Worm (Caenorhabditis elegans) whole organism, L1 larva: ENCODE data around the gene srx-34.

Source experiments
- aha-1 ChIP-seq: fragments of 150-350 bp; optimal IDR thresholded peaks from 2 replicates; lab custom pipeline; 2014; ENCODE audit warnings: missing biosample characterization, missing genetic modification characterization
- alr-1 ChIP-seq: fragments of 200-800 bp; sonication (Bioruptor generic); optimal IDR thresholded peaks from 2 replicates; lab custom pipeline; 2018; ENCODE audit warnings: borderline replicate concordance, mild to moderate bottlenecking, missing genetic modification characterization, missing compliant biosample characterization
- blmp-1 ChIP-seq: fragments of 150-350 bp; optimal IDR thresholded peaks from 2 replicates; lab custom pipeline; 2014; ENCODE audit warnings: missing biosample characterization, missing genetic modification characterization
- ceh-82 ChIP-seq, 3 experiments: fragments of 150-350 bp in 1 of 3; sonication (generic microtip) in 2 of 3; optimal IDR thresholded peaks; 2 replicates each; lab custom pipeline; 2014 to 2017; ENCODE audit warnings: missing biosample characterization in 3 of 3, missing genetic modification characterization in 3 of 3
- ceh-90 ChIP-seq: sonication (generic microtip); optimal IDR thresholded peaks from 2 replicates; lab custom pipeline; 2016; ENCODE audit warnings: missing genetic modification characterization, missing compliant biosample characterization
- dsc-1 ChIP-seq: sonication (generic microtip); optimal IDR thresholded peaks from 2 replicates; lab custom pipeline; 2016; ENCODE audit warnings: mild to moderate bottlenecking, missing genetic modification characterization, missing compliant biosample characterization
- efl-1 ChIP-seq, 4 experiments: fragments of 150-350 bp; optimal IDR thresholded peaks in 3 of 4; peaks in 1 of 4; 1 replicate in 1 of 4; 2 replicates in 3 of 4; lab custom pipeline; 2014; ENCODE audit warnings: missing biosample characterization in 2 of 4, missing genetic modification characterization in 2 of 4, missing genetic modification reagents in 2 of 4
- efl-3 ChIP-seq: fragments of 200-800 bp; sonication (Bioruptor generic); optimal IDR thresholded peaks from 2 replicates; lab custom pipeline; 2018; ENCODE audit warnings: mild to moderate bottlenecking, missing genetic modification characterization, missing compliant biosample characterization
- elt-2 ChIP-seq: sonication (generic microtip); optimal IDR thresholded peaks from 2 replicates; lab custom pipeline; 2016; ENCODE audit warnings: missing genetic modification characterization, mild to moderate bottlenecking, inconsistent platforms, missing compliant biosample characterization, missing genetic modification reagents
- elt-3 ChIP-seq, 6 experiments: fragments of 150-350 bp in 1 of 6; sonication (generic microtip); optimal IDR thresholded peaks; 2 replicates each; lab custom pipeline; 2017 to 2018; ENCODE audit warnings: missing biosample characterization in 6 of 6, missing genetic modification characterization in 6 of 6, inconsistent platforms in 1 of 6
- fkh-10 ChIP-seq: sonication (generic microtip); optimal IDR thresholded peaks from 2 replicates; lab custom pipeline; 2017; ENCODE audit warnings: missing biosample characterization, missing genetic modification reagents, missing genetic modification characterization
- fkh-4 ChIP-seq: sonication (generic microtip); optimal IDR thresholded peaks from 2 replicates; lab custom pipeline; 2016; ENCODE audit warnings: missing compliant biosample characterization, missing genetic modification characterization, borderline replicate concordance
- fkh-8 ChIP-seq: sonication (generic microtip); optimal IDR thresholded peaks from 2 replicates; lab custom pipeline; 2016; ENCODE audit warnings: mild to moderate bottlenecking, missing genetic modification characterization, missing compliant biosample characterization
- isw-1 ChIP-seq: fragments of 200-800 bp; sonication (Bioruptor generic); IDR thresholded peaks from 2 replicates; pipeline ENCODE4 v1.3.6; 2022; ENCODE audit warnings: missing genetic modification characterization, missing compliant biosample characterization
- lin-13 ChIP-seq: fragments of 150-350 bp; optimal IDR thresholded peaks from 2 replicates; lab custom pipeline; 2014; ENCODE audit warnings: missing biosample characterization, missing genetic modification reagents, missing genetic modification characterization
- lin-14 ChIP-seq: fragments of 200-800 bp; sonication (Bioruptor generic); optimal IDR thresholded peaks from 2 replicates; lab custom pipeline; 2018; ENCODE audit warnings: mild to moderate bottlenecking, missing genetic modification characterization, moderate library complexity, missing compliant biosample characterization
- lin-15B ChIP-seq: fragments of 150-350 bp; sonication (generic microtip); optimal IDR thresholded peaks from 3 replicates; lab custom pipeline; 2014; ENCODE audit warnings: missing biosample characterization, missing genetic modification characterization
- lsy-2 ChIP-seq, 2 experiments: fragments of 150-350 bp; optimal IDR thresholded peaks; 2 replicates each; lab custom pipeline; 2014; ENCODE audit warnings: missing biosample characterization in 2 of 2, missing genetic modification characterization in 2 of 2
- mab-9 ChIP-seq: fragments of 200-800 bp; sonication (Bioruptor generic); IDR thresholded peaks from 2 replicates; pipeline ENCODE4 v1.3.6; 2022; ENCODE audit warnings: missing genetic modification reagents, missing genetic modification characterization, missing compliant biosample characterization
- mdl-1 ChIP-seq, 2 experiments: fragments of 150-350 bp; optimal IDR thresholded peaks; 2 replicates each; lab custom pipeline; 2014 to 2017; ENCODE audit warnings: missing biosample characterization in 2 of 2, missing genetic modification characterization in 2 of 2, inconsistent platforms in 1 of 2
- nhr-20 ChIP-seq: sonication (generic microtip); optimal IDR thresholded peaks from 2 replicates; lab custom pipeline; 2016; ENCODE audit warnings: mild to moderate bottlenecking, missing genetic modification characterization, missing compliant biosample characterization
- nhr-237 ChIP-seq: fragments of 150-350 bp; optimal IDR thresholded peaks from 2 replicates; lab custom pipeline; 2014; ENCODE audit warnings: missing biosample characterization, missing genetic modification characterization
- nhr-77 ChIP-seq: fragments of 150-350 bp; optimal IDR thresholded peaks from 2 replicates; lab custom pipeline; 2014; ENCODE audit warnings: missing biosample characterization, missing genetic modification characterization
- nhr-85 ChIP-seq: sonication (generic microtip); peaks from one replicate; lab custom pipeline; 2016; ENCODE audit warnings: missing genetic modification characterization, inconsistent platforms, missing compliant biosample characterization
- skn-1 ChIP-seq: fragments of 150-350 bp; optimal IDR thresholded peaks from 2 replicates; lab custom pipeline; 2014; ENCODE audit warnings: missing biosample characterization, missing genetic modification characterization
- snpc-4 ChIP-seq: fragments of 150-350 bp; optimal IDR thresholded peaks from 2 replicates; lab custom pipeline; 2014; ENCODE audit warnings: missing biosample characterization, missing genetic modification characterization
- snu-23 ChIP-seq: sonication (generic microtip); optimal IDR thresholded peaks from 2 replicates; lab custom pipeline; 2016; ENCODE audit warnings: missing genetic modification characterization, missing compliant biosample characterization
- sptf-1 ChIP-seq: fragments of 150-350 bp; optimal IDR thresholded peaks from 2 replicates; lab custom pipeline; 2014; ENCODE audit warnings: missing biosample characterization, missing genetic modification characterization
- tlp-1 ChIP-seq: fragments of 150-350 bp; optimal IDR thresholded peaks from 2 replicates; lab custom pipeline; 2014; ENCODE audit warnings: missing biosample characterization, missing genetic modification characterization
- unc-30 ChIP-seq: sonication (generic microtip); optimal IDR thresholded peaks from 2 replicates; lab custom pipeline; 2017; ENCODE audit warnings: missing biosample characterization, missing genetic modification characterization
- unc-98 ChIP-seq: fragments of 200-800 bp; sonication (Bioruptor generic); IDR thresholded peaks from 2 replicates; pipeline ENCODE4 v1.3.6; 2022; ENCODE audit warnings: missing genetic modification characterization, missing compliant biosample characterization
- zag-1 ChIP-seq: fragments of 150-350 bp; optimal IDR thresholded peaks from 2 replicates; lab custom pipeline; 2014; ENCODE audit warnings: missing biosample characterization, missing genetic modification characterization

The srx-34 gene

DNA sequence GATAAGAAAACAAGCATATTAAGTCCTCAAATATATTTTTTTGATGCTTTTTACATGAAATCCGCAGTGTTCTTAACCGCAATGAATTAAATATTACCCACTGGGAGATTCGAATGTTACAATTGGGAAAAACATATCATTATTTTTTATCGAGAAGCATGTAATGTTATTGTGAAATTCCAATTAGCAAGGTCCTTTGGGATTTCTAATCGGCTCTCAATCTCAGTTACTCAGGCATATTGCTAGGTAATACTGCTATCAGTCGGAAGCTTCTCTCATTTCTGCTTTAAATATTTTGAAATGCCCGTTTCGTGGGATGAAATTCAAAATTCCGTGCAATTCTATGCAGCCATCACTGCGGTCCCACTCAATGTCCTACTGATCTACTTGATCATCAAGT is 39.3 kb upstream of the srx-34 start, which contains the start of gene str-204:
str-204 (plus strand) TSS at position 301 of the 400 bp plus-strand sequence.
- TF ChIP-seq lin-15B (tag; lab: Kevin White, UChicago) (no peak), tlp-1 (tag; lab: Kevin White, UChicago) (no peak), zag-1 (no peak), dsc-1 (tag; lab: Kevin White, UChicago) (no peak), nhr-85 (no peak), sptf-1 (tag; lab: Kevin White, UChicago) (no peak), lin-14 (GFP tag; lab: Kevin White, UChicago) (no peak), aha-1 (no peak), unc-98 (GFP tag; lab: Robert Waterston, UW) (no peak), skn-1 (tag; lab: Kevin White, UChicago) (no peak), ceh-90 (tag; lab: Kevin White, UChicago) (no peak), fkh-8 (no peak), fkh-4 (tag; lab: Kevin White, UChicago) (no peak), fkh-10 (GFP tag; lab: Kevin White, UChicago) (no peak)
- TF ChIP-seq, all 84 proteins: peak for 0

- TF ChIP-seq lin-14 (GFP tag; lab: Kevin White, UChicago) (peak; percentile 41), nhr-20 (peak; percentile 20), snu-23 (GFP tag; lab: Kevin White, UChicago) (peak; percentile 5), alr-1 (tag; lab: Kevin White, UChicago) (no peak), elt-3 (tag; optimal IDR thresholded peaks at IDR 0.05; lab: Kevin White, UChicago) (peak in 3 of 6 experiments; percentile 17 to 42 (median 41)), lsy-2 (tag; optimal IDR thresholded peaks at IDR 0.05; lab: Kevin White, UChicago) (no peak), elt-2 (peak; percentile 62)
These were observed 37.0 kb upstream of the srx-34 start, which contains the start of gene ugt-39 for ce11 chrV:7157089-7157488. ugt-39 (plus strand) TSS chrV:7157142.

DNA sequence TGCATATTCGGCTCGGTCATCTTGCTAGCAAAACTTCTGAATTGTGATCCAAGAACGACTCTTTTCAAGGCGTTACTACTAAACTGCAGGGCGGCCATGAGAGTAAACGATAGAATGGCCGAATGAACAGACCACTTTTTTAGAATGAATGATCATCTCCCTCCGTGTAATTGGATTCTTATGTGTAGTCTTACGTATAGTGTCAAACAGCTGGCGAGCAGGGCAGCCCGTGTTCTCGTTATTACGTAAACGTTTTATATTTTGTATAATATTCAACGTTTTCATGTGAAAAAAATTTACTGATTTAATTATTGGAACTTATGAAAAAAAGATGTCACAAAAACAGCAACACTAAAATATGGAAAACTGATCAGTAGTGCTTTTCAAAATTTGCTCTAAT is 36.0 kb upstream of the srx-34 start, which contains the start of gene F10D2.10:
F10D2.10 (minus strand) TSS at position 101 of the 400 bp plus-strand sequence.
- TF ChIP-seq unc-30 (no peak), nhr-237 (tag; lab: Kevin White, UChicago) (no peak), fkh-10 (GFP tag; lab: Kevin White, UChicago) (no peak), isw-1 (GFP tag; lab: Robert Waterston, UW) (no peak), blmp-1 (tag; lab: Kevin White, UChicago) (no peak), zag-1 (no peak), snpc-4 (tag; lab: Kevin White, UChicago) (no peak), mdl-1 (tag; optimal IDR thresholded peaks at IDR 0.05; lab: Kevin White, UChicago) (no peak), mab-9 (GFP tag; lab: Robert Waterston, UW) (no peak)

DNA sequence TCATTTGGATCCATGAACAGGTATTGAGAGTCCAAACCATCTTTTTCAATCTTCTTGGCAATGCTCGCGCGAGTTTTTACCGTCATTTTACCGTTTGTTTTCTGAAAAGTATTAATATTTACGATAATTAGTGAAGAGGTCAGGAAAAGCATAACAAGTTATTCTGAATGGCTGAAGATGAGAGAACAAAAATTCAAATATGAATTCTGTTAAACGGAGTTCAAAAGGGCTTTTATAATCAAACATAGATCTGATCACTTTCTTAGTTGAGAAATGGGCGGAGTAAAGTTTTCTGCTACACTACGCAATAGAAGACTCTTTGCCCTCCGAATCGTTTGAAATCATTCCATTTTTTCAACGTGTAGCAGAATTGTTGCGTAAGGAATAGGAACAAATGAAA is 33.0 kb upstream of the srx-34 start, which contains the start of gene fat-7:
fat-7 (minus strand) TSS at position 101 of the 400 bp plus-strand sequence.
- TF ChIP-seq nhr-85 = no peak
- no peak for TF ChIP-seq efl-1 (optimal IDR thresholded peaks at IDR 0.05; lab: Kevin White, UChicago)
- peak in 1 of 2 experiments; percentile 30 for TF ChIP-seq efl-1 (GFP tag; optimal IDR thresholded peaks at IDR 0.05 in 1 of 2; lab: Kevin White, UChicago)

DNA sequence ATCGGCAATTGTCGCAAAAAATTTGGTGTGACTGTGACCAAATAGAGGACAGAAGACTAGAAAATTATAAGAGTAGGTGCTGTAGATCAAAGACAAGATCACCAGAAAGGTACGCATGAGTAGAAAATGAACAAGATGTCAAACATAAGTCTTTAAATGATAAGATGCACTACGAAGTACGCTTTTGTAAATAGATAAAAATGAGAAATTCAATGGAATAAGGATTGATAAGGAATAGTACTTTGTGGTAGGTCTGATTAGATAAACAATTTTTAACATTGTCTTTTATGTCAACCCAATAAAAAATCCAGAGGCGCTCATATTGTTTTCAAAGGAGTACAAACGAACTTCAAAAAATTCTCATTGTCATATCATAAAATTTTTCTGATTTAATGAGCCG is 30.5 kb upstream of the srx-34 start, which contains the start of gene F10D2.8:
F10D2.8 (minus strand) TSS at position 145 of the 400 bp plus-strand sequence.
- no peak for TF ChIP-seq nhr-77 (tag; lab: Kevin White, UChicago)
- no peak for TF ChIP-seq ceh-82 (tag; optimal IDR thresholded peaks at IDR 0.05; lab: Kevin White, UChicago)
- TF ChIP-seq elt-2 = peak; percentile 87
- no peak for TF ChIP-seq unc-98 (GFP tag; lab: Robert Waterston, UW)
- TF ChIP-seq lin-13 (GFP tag; lab: Kevin White, UChicago) = no peak
- peak in 4 of 6 experiments; percentile 4 to 77 (median 42) for TF ChIP-seq elt-3 (tag; optimal IDR thresholded peaks at IDR 0.05; lab: Kevin White, UChicago)
- no peak for TF ChIP-seq efl-3 (GFP tag; lab: Kevin White, UChicago)
- peak; percentile 76 for TF ChIP-seq tlp-1 (tag; lab: Kevin White, UChicago)
- TF ChIP-seq blmp-1 (tag; lab: Kevin White, UChicago) = no peak
- TF ChIP-seq nhr-20 = peak; percentile 20
